Worm (Caenorhabditis elegans) whole organism, L1 larva: ENCODE measurements around the gene rpl-39.

Experiments used
- alr-1 ChIP-seq: fragments of 200-800 bp; sonication (Bioruptor generic); optimal IDR thresholded peaks from 2 replicates; lab custom pipeline; 2018; ENCODE audit warnings: borderline replicate concordance, mild to moderate bottlenecking, missing genetic modification characterization, missing compliant biosample characterization
- dpl-1 ChIP-seq, 3 experiments: fragments of 150-350 bp in 2 of 3; sonication (generic microtip) in 1 of 3; optimal IDR thresholded peaks; 2 replicates each; lab custom pipeline; 2014 to 2017; ENCODE audit warnings: missing biosample characterization in 3 of 3, missing genetic modification characterization in 3 of 3, missing genetic modification reagents in 3 of 3

- TF ChIP-seq dpl-1 (GFP tag; optimal IDR thresholded peaks at IDR 0.05; lab: Kevin White, UChicago) (peak; percentile 31 to 59 (median 53)), alr-1 (tag; lab: Kevin White, UChicago) (no peak)
Observed at ce11 chrV:7759270-7759669, 16.6 kb downstream of the rpl-39 start.
